Fruit fly (Drosophila melanogaster): Measurements from ENCODE around the gene rtp.
A peak's percentile ranks its signal among the peaks of the same experiment; 100 is the strongest.

rtp gene

DNA sequence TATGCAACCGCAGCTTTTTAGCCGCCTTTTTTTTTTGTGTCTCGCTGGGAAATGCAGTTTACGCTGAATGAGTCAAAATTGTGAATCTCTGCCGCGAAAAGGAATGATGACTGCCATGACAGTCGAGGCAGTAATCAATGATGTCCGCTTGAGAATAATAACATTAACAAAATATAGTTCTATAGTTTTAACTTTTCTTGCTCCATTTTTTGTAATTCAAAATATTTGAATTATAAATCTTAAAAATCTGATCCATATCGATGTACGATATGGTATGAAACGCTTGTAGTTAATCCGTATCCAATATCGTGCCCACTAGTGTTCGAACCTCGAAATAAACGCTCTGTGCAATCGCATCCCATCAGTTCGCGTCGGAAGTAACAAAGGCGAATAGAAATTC lies 49.3 kb downstream of the rtp start:
- TF ChIP-seq h (GFP tag; optimal IDR thresholded peaks at IDR 0.05) (no peak), brk (GFP tag; optimal IDR thresholded peaks at IDR 0.05) (no peak), psq (GFP tag; optimal IDR thresholded peaks at IDR 0.05) (no peak), dmrt93B (GFP tag; optimal IDR thresholded peaks at IDR 0.05) (no peak), foxo (GFP tag; optimal IDR thresholded peaks at IDR 0.05) (peak in 1 of 2 experiments; percentile 9), tai (GFP tag; optimal IDR thresholded peaks at IDR 0.05) (no peak)

Data from whole organism, wandering third instar larva.